Worm (Caenorhabditis elegans) whole organism, L1 larva: ENCODE data around the gene cdc-48.1.

Experiments
- C34B4.2 ChIP-seq: sonication (generic microtip); optimal IDR thresholded peaks from 2 replicates; lab custom pipeline; 2017; ENCODE audit warnings: mild to moderate bottlenecking, missing genetic modification characterization, missing compliant biosample characterization
- jun-1 ChIP-seq: fragments of 150-350 bp; optimal IDR thresholded peaks from 2 replicates; lab custom pipeline; 2014; ENCODE audit warnings: missing biosample characterization, missing genetic modification reagents, missing genetic modification characterization
- lin-13 ChIP-seq: fragments of 150-350 bp; optimal IDR thresholded peaks from 2 replicates; lab custom pipeline; 2014; ENCODE audit warnings: missing biosample characterization, missing genetic modification reagents, missing genetic modification characterization
- lin-39 ChIP-seq: fragments of 150-350 bp; optimal IDR thresholded peaks from 2 replicates; lab custom pipeline; 2014; ENCODE audit warnings: missing biosample characterization, missing genetic modification reagents, missing genetic modification characterization
- nhr-76 ChIP-seq: sonication (generic microtip); optimal IDR thresholded peaks from 2 replicates; lab custom pipeline; 2017; ENCODE audit warnings: missing biosample characterization, missing genetic modification characterization
- nhr-90 ChIP-seq: sonication (generic microtip); optimal IDR thresholded peaks from 2 replicates; lab custom pipeline; 2016; ENCODE audit warnings: mild to moderate bottlenecking, missing genetic modification characterization, missing compliant biosample characterization; ENCODE audit not compliant: poor library complexity
- pqm-1 ChIP-seq: sonication (generic microtip); optimal IDR thresholded peaks from 3 replicates; lab custom pipeline; 2017; ENCODE audit warnings: missing biosample characterization, missing genetic modification characterization
- vab-15 ChIP-seq: sonication (generic microtip); optimal IDR thresholded peaks from 2 replicates; lab custom pipeline; 2017; ENCODE audit warnings: missing genotype, mild to moderate bottlenecking, missing genetic modification characterization, missing compliant biosample characterization

DNA sequence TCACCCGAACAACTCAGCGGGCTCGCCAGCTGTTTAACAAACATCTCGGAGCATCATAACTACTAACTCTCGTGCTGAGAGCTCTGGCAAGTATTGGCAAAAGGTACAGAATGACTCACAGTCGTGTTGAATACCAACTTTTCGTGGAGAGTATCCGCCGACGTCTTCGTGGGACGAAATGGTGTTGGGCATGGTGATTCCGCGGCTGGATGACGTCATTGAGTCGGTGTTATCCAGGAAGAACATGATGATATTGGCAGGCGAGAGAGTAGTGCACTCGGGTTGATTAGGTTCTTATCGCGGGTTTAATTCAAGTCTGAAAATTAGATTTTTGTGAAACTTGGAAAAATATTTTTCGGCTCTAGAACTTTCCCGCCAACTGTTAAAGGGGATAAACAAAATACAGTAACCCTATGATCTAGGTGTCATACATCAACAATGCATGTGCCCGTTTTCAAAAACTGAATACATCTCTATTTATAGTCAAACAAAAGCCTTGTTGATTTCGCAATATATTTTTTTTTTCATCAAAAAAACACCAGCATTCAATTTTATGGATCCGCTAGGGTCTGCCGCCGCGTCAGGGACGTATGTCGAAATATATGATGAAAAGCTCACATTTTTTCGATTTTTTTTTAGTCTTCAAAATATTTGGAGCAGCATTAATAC, 9.7 kb downstream of the cdc-48.1 start:
- TF ChIP-seq lin-39 (tag; lab: Kevin White, UChicago) (no peak), jun-1 (tag; lab: Kevin White, UChicago) (no peak), nhr-76 (tag; lab: Kevin White, UChicago) (no peak), C34B4.2 (tag; lab: Kevin White, UChicago) (no peak), lin-13 (GFP tag; lab: Kevin White, UChicago) (no peak), pqm-1 (tag; lab: Kevin White, UChicago) (no peak), vab-15 (tag; lab: Kevin White, UChicago) (no peak), nhr-90 (tag; lab: Kevin White, UChicago) (no peak)
